Worm (Caenorhabditis elegans): ENCODE data around the gene nhr-159.

DNA sequence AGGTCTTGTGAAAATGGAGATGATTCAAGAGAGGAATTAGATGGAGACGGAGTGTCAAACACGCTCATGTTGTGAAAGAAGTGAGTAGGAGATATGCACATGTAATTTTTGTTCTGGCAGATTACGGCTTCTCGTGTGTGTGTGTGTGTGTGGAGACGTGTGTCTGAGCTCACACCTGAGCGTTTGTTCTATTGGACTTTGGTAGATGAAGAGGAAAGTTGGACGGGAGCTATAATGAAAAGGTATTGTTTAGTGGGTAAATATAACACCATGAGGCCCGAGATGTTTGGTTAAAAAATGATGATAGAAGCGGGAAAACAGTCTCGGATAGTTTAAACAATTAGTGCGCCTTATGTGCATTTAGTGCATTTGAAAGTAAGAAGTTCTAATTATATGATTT, 9.2 kb downstream of the nhr-159 start, which contains the start of gene nhr-157:
- no peak for TF ChIP-seq gmeb-2 (tag; optimal IDR thresholded peaks at IDR 0.05)
- TF ChIP-seq nhr-11 (tag; optimal IDR thresholded peaks at IDR 0.05) = no peak
- TF ChIP-seq madf-2 (tag; optimal IDR thresholded peaks at IDR 0.05) = no peak
- no peak for TF ChIP-seq rnt-1 (tag; optimal IDR thresholded peaks at IDR 0.05)
- TF ChIP-seq hlh-8 (tag; optimal IDR thresholded peaks at IDR 0.05) = no peak
- TF ChIP-seq lin-11 (tag; optimal IDR thresholded peaks at IDR 0.05) = no peak
- TF ChIP-seq lim-6 (tag; optimal IDR thresholded peaks at IDR 0.05) = no peak
- TF ChIP-seq nfya-1 (tag; optimal IDR thresholded peaks at IDR 0.05) = no peak
- TF ChIP-seq dve-1 (tag; optimal IDR thresholded peaks at IDR 0.05) = no peak
- no peak for TF ChIP-seq ets-4 (tag; optimal IDR thresholded peaks at IDR 0.05)
- no peak for TF ChIP-seq pqm-1 (tag; optimal IDR thresholded peaks at IDR 0.05)
- no peak for TF ChIP-seq unc-86 (tag; optimal IDR thresholded peaks at IDR 0.05)
- TF ChIP-seq ceh-48 (tag; optimal IDR thresholded peaks at IDR 0.05) = no peak
- no peak for TF ChIP-seq C08G9.2 (tag; optimal IDR thresholded peaks at IDR 0.05)

All from whole organism, late embryonic.